Worm (Caenorhabditis elegans): Measurements from ENCODE around the gene pfd-4.

pfd-4 gene

ce11 chrIV:11288965-11289364 lies 26.0 kb upstream of the pfd-4 start:
- TF ChIP-seq ref-1 (GFP tag; conservative IDR thresholded peaks at IDR 0.05) (no peak), ztf-23 (GFP tag; IDR thresholded peaks at IDR 0.05) (no peak), klf-2 (GFP tag; conservative IDR thresholded peaks at IDR 0.05) (no peak), cog-1 (tag; optimal IDR thresholded peaks at IDR 0.05) (no peak), med-1 (GFP tag; optimal IDR thresholded peaks at IDR 0.05; ENCODE audit: insufficient read depth) (no peak), ztf-29 (GFP tag; IDR thresholded peaks at IDR 0.05) (no peak), tab-1 (GFP tag; IDR thresholded peaks at IDR 0.05) (no peak), T22C8.4 (GFP tag; IDR thresholded peaks at IDR 0.05) (no peak), flt-1 (GFP tag; IDR thresholded peaks at IDR 0.05) (no peak)

- no peak for TF ChIP-seq tab-1 (GFP tag; IDR thresholded peaks at IDR 0.05)
- TF ChIP-seq med-1 (GFP tag; optimal IDR thresholded peaks at IDR 0.05; ENCODE audit: insufficient read depth): no peak
- TF ChIP-seq klf-2 (GFP tag; conservative IDR thresholded peaks at IDR 0.05): no peak
- TF ChIP-seq ref-1 (GFP tag; conservative IDR thresholded peaks at IDR 0.05): no peak
- TF ChIP-seq ztf-23 (GFP tag; IDR thresholded peaks at IDR 0.05): no peak
- TF ChIP-seq T22C8.4 (GFP tag; IDR thresholded peaks at IDR 0.05): no peak
- no peak for TF ChIP-seq ztf-29 (GFP tag; IDR thresholded peaks at IDR 0.05)
- TF ChIP-seq flt-1 (GFP tag; IDR thresholded peaks at IDR 0.05): no peak
- no peak for TF ChIP-seq cog-1 (tag; optimal IDR thresholded peaks at IDR 0.05)
Observed at ce11 chrIV:11296787-11297186, 18.2 kb upstream of the pfd-4 start, which contains the start of gene mttu-1. Gene mttu-1 (minus strand): TSS chrIV:11296887.

ce11 chrIV:11298154-11299086 lies 16.6 kb upstream of the pfd-4 start, which contains the start of the genes B0035.15 and dnj-1:
Gene B0035.15 (minus strand): TSS chrIV:11298252.
Gene dnj-1 (plus strand): TSS chrIV:11299036.
- TF ChIP-seq ref-1 (GFP tag; conservative IDR thresholded peaks at IDR 0.05): no peak
- peak; percentile 63 for TF ChIP-seq T22C8.4 (GFP tag; IDR thresholded peaks at IDR 0.05)

- TF ChIP-seq ztf-29 (GFP tag; IDR thresholded peaks at IDR 0.05) (no peak), cog-1 (tag; optimal IDR thresholded peaks at IDR 0.05) (no peak), klf-2 (GFP tag; conservative IDR thresholded peaks at IDR 0.05) (no peak), flt-1 (GFP tag; IDR thresholded peaks at IDR 0.05) (no peak), tab-1 (GFP tag; IDR thresholded peaks at IDR 0.05) (no peak), ztf-23 (GFP tag; IDR thresholded peaks at IDR 0.05) (no peak), med-1 (GFP tag; optimal IDR thresholded peaks at IDR 0.05; ENCODE audit: insufficient read depth) (no peak), T22C8.4 (GFP tag; IDR thresholded peaks at IDR 0.05) (no peak), ref-1 (GFP tag; conservative IDR thresholded peaks at IDR 0.05) (no peak)
Observed at ce11 chrIV:11304970-11305369, 10.0 kb upstream of the pfd-4 start.

- TF ChIP-seq T22C8.4 (GFP tag; IDR thresholded peaks at IDR 0.05) (no peak), cog-1 (tag; optimal IDR thresholded peaks at IDR 0.05) (no peak), med-1 (GFP tag; optimal IDR thresholded peaks at IDR 0.05; ENCODE audit: insufficient read depth) (no peak), tab-1 (GFP tag; IDR thresholded peaks at IDR 0.05) (no peak), ref-1 (GFP tag; conservative IDR thresholded peaks at IDR 0.05) (no peak), klf-2 (GFP tag; conservative IDR thresholded peaks at IDR 0.05) (no peak), ztf-23 (GFP tag; IDR thresholded peaks at IDR 0.05) (no peak), ztf-29 (GFP tag; IDR thresholded peaks at IDR 0.05) (no peak), flt-1 (GFP tag; IDR thresholded peaks at IDR 0.05) (no peak)
Observed at ce11 chrIV:11306548-11306947, 8.5 kb upstream of the pfd-4 start, which contains the start of gene B0035.13. Gene B0035.13 (minus strand): TSS chrIV:11306720.

ce11 chrIV:11307770-11308169 lies 7.2 kb upstream of the pfd-4 start:
- TF ChIP-seq T22C8.4 (GFP tag; IDR thresholded peaks at IDR 0.05): no peak
- TF ChIP-seq ref-1 (GFP tag; conservative IDR thresholded peaks at IDR 0.05): no peak
- no peak for TF ChIP-seq tab-1 (GFP tag; IDR thresholded peaks at IDR 0.05)
- no peak for TF ChIP-seq med-1 (GFP tag; optimal IDR thresholded peaks at IDR 0.05; ENCODE audit: insufficient read depth)
- no peak for TF ChIP-seq ztf-29 (GFP tag; IDR thresholded peaks at IDR 0.05)
- no peak for TF ChIP-seq flt-1 (GFP tag; IDR thresholded peaks at IDR 0.05)
- TF ChIP-seq cog-1 (tag; optimal IDR thresholded peaks at IDR 0.05): no peak
- no peak for TF ChIP-seq ztf-23 (GFP tag; IDR thresholded peaks at IDR 0.05)
- TF ChIP-seq klf-2 (GFP tag; conservative IDR thresholded peaks at IDR 0.05): no peak

ce11 chrIV:11310624-11311023 lies 4.4 kb upstream of the pfd-4 start, which contains the start of gene znf-207:
Gene znf-207 (plus strand): TSS chrIV:11310972.
- TF ChIP-seq klf-2 (GFP tag; conservative IDR thresholded peaks at IDR 0.05): 0 out of 2 replicates have a peak, but pooled peaks have one; percentile 31
- TF ChIP-seq flt-1 (GFP tag; IDR thresholded peaks at IDR 0.05): peak; percentile 66
- TF ChIP-seq med-1 (GFP tag; optimal IDR thresholded peaks at IDR 0.05; ENCODE audit: insufficient read depth): peak; percentile 72
- 0 out of 2 replicates have a peak, but pooled peaks have one; percentile 64 for TF ChIP-seq ztf-23 (GFP tag; IDR thresholded peaks at IDR 0.05)
- TF ChIP-seq T22C8.4 (GFP tag; IDR thresholded peaks at IDR 0.05): no peak
- TF ChIP-seq cog-1 (tag; optimal IDR thresholded peaks at IDR 0.05): no peak
- 0 out of 2 replicates have a peak, but pooled peaks have one; percentile 5 for TF ChIP-seq ref-1 (GFP tag; conservative IDR thresholded peaks at IDR 0.05)
- TF ChIP-seq ztf-29 (GFP tag; IDR thresholded peaks at IDR 0.05): no peak
- peak; percentile 55; the same call in 1 of the 2 replicates for TF ChIP-seq tab-1 (GFP tag; IDR thresholded peaks at IDR 0.05)

- TF ChIP-seq med-1 (GFP tag; optimal IDR thresholded peaks at IDR 0.05; ENCODE audit: insufficient read depth) (no peak), ref-1 (GFP tag; conservative IDR thresholded peaks at IDR 0.05) (no peak), T22C8.4 (GFP tag; IDR thresholded peaks at IDR 0.05) (no peak), flt-1 (GFP tag; IDR thresholded peaks at IDR 0.05) (no peak), klf-2 (GFP tag; conservative IDR thresholded peaks at IDR 0.05) (0 out of 2 replicates have a peak, but pooled peaks have one; percentile 49)
Observed at ce11 chrIV:11311484-11311883, 3.5 kb upstream of the pfd-4 start.

ce11 chrIV:11313880-11314279 lies 1.1 kb upstream of the pfd-4 start, which contains the start of gene dnj-2:
Gene dnj-2 (minus strand): TSS chrIV:11313980.
- TF ChIP-seq cog-1 (tag; optimal IDR thresholded peaks at IDR 0.05): no peak
- TF ChIP-seq T22C8.4 (GFP tag; IDR thresholded peaks at IDR 0.05): no peak
- TF ChIP-seq ztf-23 (GFP tag; IDR thresholded peaks at IDR 0.05): no peak
- TF ChIP-seq tab-1 (GFP tag; IDR thresholded peaks at IDR 0.05): no peak
- TF ChIP-seq klf-2 (GFP tag; conservative IDR thresholded peaks at IDR 0.05): no peak
- TF ChIP-seq ref-1 (GFP tag; conservative IDR thresholded peaks at IDR 0.05): no peak
- TF ChIP-seq med-1 (GFP tag; optimal IDR thresholded peaks at IDR 0.05; ENCODE audit: insufficient read depth): no peak
- no peak for TF ChIP-seq ztf-29 (GFP tag; IDR thresholded peaks at IDR 0.05)
- TF ChIP-seq flt-1 (GFP tag; IDR thresholded peaks at IDR 0.05): no peak
